Worm (Caenorhabditis elegans): ENCODE data around the gene F53H1.4.

- no peak for TF ChIP-seq nhr-90 (tag; optimal IDR thresholded peaks at IDR 0.05)
- TF ChIP-seq let-526 (GFP tag; IDR thresholded peaks at IDR 0.05) = no peak
- TF ChIP-seq T26A5.8 (tag; optimal IDR thresholded peaks at IDR 0.05) = no peak
- no peak for TF ChIP-seq B0019.2 (GFP tag; conservative IDR thresholded peaks at IDR 0.05)
- TF ChIP-seq madf-10 (tag; optimal IDR thresholded peaks at IDR 0.05) = no peak
- TF ChIP-seq ztf-25 (GFP tag; IDR thresholded peaks at IDR 0.05) = no peak
- no peak for TF ChIP-seq F33H1.4 (GFP tag; IDR thresholded peaks at IDR 0.05)
- TF ChIP-seq bed-2 (GFP tag; IDR thresholded peaks at IDR 0.05) = no peak
- TF ChIP-seq pha-4 (tag; optimal IDR thresholded peaks at IDR 0.05) = no peak
Measured at ce11 chrIV:1266724-1267123, 43.2 kb upstream of the F53H1.4 start, which contains the start of gene clec-170.

Measured in whole organism, young adult.